Worm (Caenorhabditis elegans) whole organism, L4 larva: ENCODE measurements around the gene F35D11.4.

ENCODE experiments used
- F49E8.2 ChIP-seq: sonication (generic microtip); optimal IDR thresholded peaks from 2 replicates; lab custom pipeline; 2016; ENCODE audit warnings: missing compliant biosample characterization, mild to moderate bottlenecking, missing genetic modification characterization, borderline replicate concordance
- ZK546.5 ChIP-seq, 2 experiments: sonication (generic microtip); optimal IDR thresholded peaks; 2 replicates each; lab custom pipeline; 2017; ENCODE audit warnings: missing biosample characterization in 2 of 2, missing genetic modification characterization in 2 of 2
- aha-1 ChIP-seq: fragments of 150-350 bp; peaks from one replicate; lab custom pipeline; 2014; ENCODE audit warnings: missing biosample characterization, missing genetic modification characterization
- ceh-20 ChIP-seq: fragments of 200-800 bp; sonication (Bioruptor generic); IDR thresholded peaks from 2 replicates; pipeline ENCODE4 v1.3.6; 2022; ENCODE audit warnings: missing genetic modification reagents, missing genetic modification characterization, missing compliant biosample characterization
- fkh-10 ChIP-seq: fragments of 150-350 bp; optimal IDR thresholded peaks from 2 replicates; lab custom pipeline; 2014; ENCODE audit warnings: missing biosample characterization, missing genetic modification reagents, missing genetic modification characterization
- hif-1 ChIP-seq, 2 experiments: sonication (generic microtip); optimal IDR thresholded peaks; 2 replicates each; lab custom pipeline; 2016 to 2017; ENCODE audit warnings: missing compliant biosample characterization in 2 of 2, missing genetic modification characterization in 2 of 2, missing genetic modification reagents in 2 of 2, missing genotype in 2 of 2, mild to moderate bottlenecking in 1 of 2
- hlh-30 ChIP-seq: sonication (generic microtip); optimal IDR thresholded peaks from 2 replicates; lab custom pipeline; 2017; ENCODE audit warnings: antibody characterized with exemption, mild to moderate bottlenecking, missing genetic modification characterization, missing compliant biosample characterization; ENCODE audit not compliant: insufficient read depth
- madf-9 ChIP-seq: fragments of 200-800 bp; sonication (Bioruptor generic); conservative IDR thresholded peaks from 2 replicates; pipeline ENCODE4 v1.3.6; 2022; ENCODE audit warnings: missing genetic modification reagents, missing genetic modification characterization, missing compliant biosample characterization
- nhr-11 ChIP-seq: fragments of 150-350 bp; optimal IDR thresholded peaks from 2 replicates; lab custom pipeline; 2014; ENCODE audit warnings: missing biosample characterization, missing genetic modification characterization
- nhr-237 ChIP-seq: sonication (generic microtip); optimal IDR thresholded peaks from 2 replicates; lab custom pipeline; 2017; ENCODE audit warnings: missing biosample characterization, missing genetic modification characterization
- pha-4 ChIP-seq, 2 experiments: fragments of 150-350 bp in 1 of 2; fragments of 200-800 bp in 1 of 2; sonication (Bioruptor generic) in 1 of 2; IDR thresholded peaks in 1 of 2; optimal IDR thresholded peaks in 1 of 2; 2 replicates each; pipeline versions ENCODE4 v1.3.6 to Lab custom; 2014 to 2022; ENCODE audit warnings: missing genetic modification characterization in 2 of 2, missing genetic modification reagents in 2 of 2, missing biosample characterization in 1 of 2, missing compliant biosample characterization in 1 of 2
- snpc-4 ChIP-seq: fragments of 150-350 bp; optimal IDR thresholded peaks from 2 replicates; lab custom pipeline; 2014; ENCODE audit warnings: missing biosample characterization, missing genetic modification characterization
- unc-62 ChIP-seq, 3 experiments: fragments of 150-350 bp in 1 of 3; sonication (generic microtip); optimal IDR thresholded peaks in 2 of 3; peaks in 1 of 3; 1 replicate in 1 of 3; 2 replicates in 2 of 3; lab custom pipeline; 2014 to 2017; ENCODE audit warnings: missing biosample characterization in 3 of 3, missing genetic modification characterization in 3 of 3, missing genetic modification reagents in 3 of 3, missing genotype in 1 of 3

ce11 chrII:4602533-4602932 lies 694 bp upstream of the F35D11.4 start, which contains the start of gene coa-3:
- TF ChIP-seq snpc-4 (tag; lab: Kevin White, UChicago): no peak
- no peak for TF ChIP-seq aha-1
- no peak for TF ChIP-seq nhr-11 (tag; lab: Kevin White, UChicago)
- TF ChIP-seq F49E8.2 (tag; lab: Kevin White, UChicago): no peak
- no peak for TF ChIP-seq fkh-10 (GFP tag; lab: Kevin White, UChicago)
- no peak for TF ChIP-seq madf-9 (GFP tag; lab: Robert Waterston, UW)
- TF ChIP-seq hif-1 (tag; optimal IDR thresholded peaks at IDR 0.05; lab: Kevin White, UChicago): no peak
- TF ChIP-seq hlh-30 (tag; lab: Kevin White, UChicago): no peak
- TF ChIP-seq unc-62 (GFP tag; optimal IDR thresholded peaks at IDR 0.05 in 1 of 2; lab: Kevin White, UChicago): no peak
- no peak for TF ChIP-seq unc-62 (tag; optimal IDR thresholded peaks at IDR 0.05; lab: Kevin White, UChicago)
- no peak for TF ChIP-seq ZK546.5 (tag; optimal IDR thresholded peaks at IDR 0.05; lab: Kevin White, UChicago)
- no peak for TF ChIP-seq pha-4 (GFP tag; IDR thresholded peaks at IDR 0.05; lab: Robert Waterston, UW)
- no peak for TF ChIP-seq pha-4 (tag; optimal IDR thresholded peaks at IDR 0.05; lab: Kevin White, UChicago)
- no peak for TF ChIP-seq nhr-237 (tag; lab: Kevin White, UChicago)
- no peak for TF ChIP-seq ceh-20 (GFP tag; lab: Robert Waterston, UW)
